Fruit fly (Drosophila melanogaster): ENCODE measurements around the gene CG14957.

CG14957 gene

DNA sequence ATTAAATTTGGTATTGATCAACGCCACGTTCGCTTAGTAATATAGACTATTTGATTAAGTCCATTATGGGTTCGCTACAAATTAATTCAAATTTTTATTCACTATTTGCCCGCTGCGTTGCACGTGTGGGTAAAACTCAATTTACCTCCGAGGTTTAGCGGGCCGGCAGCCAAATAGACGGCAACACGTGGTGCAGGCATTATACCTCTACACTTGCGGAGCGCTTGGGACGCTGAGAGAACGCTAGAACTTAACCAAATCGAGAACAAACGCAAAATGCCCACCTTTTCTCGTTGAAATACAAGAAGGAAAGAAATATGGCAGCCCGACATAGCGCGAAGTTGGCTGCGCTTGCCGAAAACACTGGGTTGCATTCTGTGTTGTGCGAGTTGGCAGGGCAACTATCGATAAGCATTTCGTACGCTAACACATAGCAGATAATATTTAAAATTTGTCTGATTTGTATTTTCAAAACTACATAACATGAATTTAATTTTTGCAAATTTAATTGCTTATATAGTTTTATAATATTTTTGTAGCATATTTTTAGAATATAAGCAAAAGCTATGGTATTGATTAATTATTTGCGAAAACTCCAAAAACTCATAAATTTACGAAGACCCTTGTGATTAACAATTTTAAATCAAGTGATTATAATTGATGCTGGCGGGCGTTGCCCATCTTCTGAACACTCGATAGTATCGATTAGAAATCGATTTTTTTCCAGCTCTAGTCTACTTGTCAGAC is 35.5 kb downstream of the CG14957 start, which contains the start of the genes RpL28 and eIF1 (continued):
- TF ChIP-seq Aef1 (GFP tag; IDR thresholded peaks at IDR 0.05): peak; percentile 79
- peak; percentile 91 for TF ChIP-seq CG17385 (GFP tag; optimal IDR thresholded peaks at IDR 0.05)
- TF ChIP-seq wek (GFP tag; optimal IDR thresholded peaks at IDR 0.05): peak; percentile 90
- TF ChIP-seq Sry-β (GFP tag; optimal IDR thresholded peaks at IDR 0.05): peak; percentile 66
- peak; percentile 62 for TF ChIP-seq Elba2 (GFP tag; optimal IDR thresholded peaks at IDR 0.05)
- TF ChIP-seq CG9215 (GFP tag; IDR thresholded peaks at IDR 0.05): peak; percentile 83
- peak; percentile 78 for TF ChIP-seq so (GFP tag; IDR thresholded peaks at IDR 0.05)
- TF ChIP-seq sens-2 (GFP tag; IDR thresholded peaks at IDR 0.05): peak; percentile 87
- TF ChIP-seq Hr78 (GFP tag; optimal IDR thresholded peaks at IDR 0.05): peak in 1 of 2 experiments; percentile 43
- TF ChIP-seq tup (GFP tag; optimal IDR thresholded peaks at IDR 0.05): peak; percentile 78
- TF ChIP-seq corto (GFP tag; optimal IDR thresholded peaks at IDR 0.05): peak; percentile 40
- TF ChIP-seq unpg (GFP tag; optimal IDR thresholded peaks at IDR 0.05): peak; percentile 78
- TF ChIP-seq bcd (GFP tag; optimal IDR thresholded peaks at IDR 0.05): peak; percentile 97
- TF ChIP-seq CG14667 (GFP tag; IDR thresholded peaks at IDR 0.05): peak; percentile 48
- TF ChIP-seq Ada2b (GFP tag; IDR thresholded peaks at IDR 0.05): peak; percentile 59
- TF ChIP-seq cato (GFP tag; optimal IDR thresholded peaks at IDR 0.05; ENCODE audit: borderline replicate concordance): peak; percentile 86
- peak; percentile 91 for TF ChIP-seq CG17328 (GFP tag; IDR thresholded peaks at IDR 0.05)
- peak; percentile 87 for TF ChIP-seq CG3995 (GFP tag; optimal IDR thresholded peaks at IDR 0.05)
- TF ChIP-seq CG2199 (GFP tag; IDR thresholded peaks at IDR 0.05): peak; percentile 85; the same call in 2 of the 3 replicates
- TF ChIP-seq CG16813 (GFP tag; IDR thresholded peaks at IDR 0.05; ENCODE audit: partially characterized antibody): peak; percentile 85
- TF ChIP-seq Lim3 (GFP tag; IDR thresholded peaks at IDR 0.05): no peak
- TF ChIP-seq ab (GFP tag; optimal IDR thresholded peaks at IDR 0.05): peak; percentile 69
- peak in 1 of 2 experiments; percentile 44 for TF ChIP-seq Eip74EF (GFP tag; optimal IDR thresholded peaks at IDR 0.05)
- TF ChIP-seq CG1603 (tag; optimal IDR thresholded peaks at IDR 0.05): peak; percentile 91
- peak; percentile 75 for TF ChIP-seq CG8281 (tag; optimal IDR thresholded peaks at IDR 0.05)
- TF ChIP-seq CG17802 (tag; optimal IDR thresholded peaks at IDR 0.05): peak; percentile 89
- TF ChIP-seq CG1602 (GFP tag; optimal IDR thresholded peaks at IDR 0.05): peak; percentile 78
- peak; percentile 82 for TF ChIP-seq CG4820 (GFP tag; optimal IDR thresholded peaks at IDR 0.05)
- TF ChIP-seq cwo (GFP tag; optimal IDR thresholded peaks at IDR 0.05): peak; percentile 69
- TF ChIP-seq psq (GFP tag; optimal IDR thresholded peaks at IDR 0.05): peak; percentile 70
- peak; percentile 87 for TF ChIP-seq eyg (GFP tag; optimal IDR thresholded peaks at IDR 0.05)
- TF ChIP-seq tx (GFP tag; optimal IDR thresholded peaks at IDR 0.05): peak; percentile 69
- peak; percentile 58; the same call in 1 of the 3 replicates for TF ChIP-seq CG11093 (GFP tag; IDR thresholded peaks at IDR 0.05)
- TF ChIP-seq tna (GFP tag; IDR thresholded peaks at IDR 0.05; ENCODE audit: partially characterized antibody): no peak; the same call in 1 of the 2 replicates
- TF ChIP-seq CG9437 (GFP tag; optimal IDR thresholded peaks at IDR 0.05): peak; percentile 86
- TF ChIP-seq CG14050 (GFP tag; IDR thresholded peaks at IDR 0.05): peak; percentile 85
- peak; percentile 87 for TF ChIP-seq ranshi (GFP tag; IDR thresholded peaks at IDR 0.05)
- TF ChIP-seq wdn (GFP tag; IDR thresholded peaks at IDR 0.05): peak; percentile 57
- TF ChIP-seq CG2202 (tag; optimal IDR thresholded peaks at IDR 0.05): peak; percentile 85
- peak; percentile 62; the same call in 1 of the 2 replicates for TF ChIP-seq toy (GFP tag; IDR thresholded peaks at IDR 0.05)
- TF ChIP-seq Max (GFP tag; optimal IDR thresholded peaks at IDR 0.05): peak; percentile 94
- TF ChIP-seq org-1 (GFP tag; optimal IDR thresholded peaks at IDR 0.05): peak; percentile 86
- peak; percentile 83 for TF ChIP-seq CG5245 (GFP tag; optimal IDR thresholded peaks at IDR 0.05)
- peak; percentile 78 for TF ChIP-seq CG16815 (GFP tag; optimal IDR thresholded peaks at IDR 0.05)
- TF ChIP-seq esg (GFP tag; conservative IDR thresholded peaks at IDR 0.05): peak; percentile 66
- TF ChIP-seq CG7928 (GFP tag; optimal IDR thresholded peaks at IDR 0.05): peak; percentile 73
- peak; percentile 74; the same call in 1 of the 3 replicates for TF ChIP-seq hb (GFP tag; IDR thresholded peaks at IDR 0.05; ENCODE audit: partially characterized antibody)
- peak; percentile 36; the same call in 1 of the 2 replicates for TF ChIP-seq crol (GFP tag; IDR thresholded peaks at IDR 0.05)

Measured in whole organism, embryonic.